Fruit fly (Drosophila melanogaster) whole organism, embryonic: ENCODE measurements around the gene Liprin-beta.

Experiments
- Bgb ChIP-seq: fragments of 200-800 bp; sonication (Bioruptor generic); IDR thresholded peaks from 2 replicates; pipeline ENCODE4 v1.3.6; 2022; ENCODE audit warnings: missing biosample characterization, missing genetic modification characterization; ENCODE audit not compliant: partially characterized antibody
- BtbVII ChIP-seq: fragments of 200-800 bp; sonication (Bioruptor generic); optimal IDR thresholded peaks from 3 replicates; lab custom pipeline; 2017; ENCODE audit warnings: missing biosample characterization, mild to moderate bottlenecking, missing genetic modification characterization
- CG10147 ChIP-seq: fragments of 200-800 bp; sonication (Bioruptor generic); optimal IDR thresholded peaks from 2 replicates; lab custom pipeline; 2019; ENCODE audit warnings: missing biosample characterization, mild to moderate bottlenecking, missing genetic modification characterization, moderate library complexity
- CG10366 ChIP-seq: fragments of 200-800 bp; sonication (Bioruptor generic); IDR thresholded peaks from 2 replicates; pipeline ENCODE4 v1.3.6; 2022; ENCODE audit warnings: missing biosample characterization, missing genetic modification characterization
- CG10543 ChIP-seq: fragments of 200-800 bp; sonication (Bioruptor generic); optimal IDR thresholded peaks from 3 replicates; lab custom pipeline; 2017; ENCODE audit warnings: missing biosample characterization, mild to moderate bottlenecking, missing genetic modification characterization, moderate library complexity
- CG11093 ChIP-seq: fragments of 200-800 bp; sonication (Bioruptor generic); IDR thresholded peaks from 3 replicates; pipeline ENCODE4 v1.3.6; 2022; ENCODE audit warnings: missing biosample characterization, missing genetic modification characterization
- CG11504 ChIP-seq: fragments of 200-800 bp; sonication (Bioruptor generic); optimal IDR thresholded peaks from 3 replicates; lab custom pipeline; 2019; ENCODE audit warnings: missing biosample characterization, mild to moderate bottlenecking, missing genetic modification characterization, moderate library complexity
- CG11695 ChIP-seq: fragments of 200-800 bp; sonication (Bioruptor generic); IDR thresholded peaks from 3 replicates; pipeline ENCODE4 v1.3.6; 2022; ENCODE audit warnings: missing biosample characterization, missing genetic modification characterization
- CG11696 ChIP-seq: fragments of 200-800 bp; sonication (Bioruptor generic); IDR thresholded peaks from 2 replicates; pipeline ENCODE4 v1.3.6; 2022; ENCODE audit warnings: missing biosample characterization, missing genetic modification characterization
- CG14050 ChIP-seq: fragments of 200-800 bp; sonication (Bioruptor generic); IDR thresholded peaks from 3 replicates; pipeline ENCODE4 v1.3.6; 2022; ENCODE audit warnings: missing biosample characterization, missing genetic modification characterization
- CG1529 ChIP-seq: fragments of 200-800 bp; sonication (Bioruptor generic); optimal IDR thresholded peaks from 3 replicates; lab custom pipeline; 2018; ENCODE audit warnings: missing biosample characterization, missing genetic modification characterization
- CG16779 ChIP-seq: fragments of 200-800 bp; sonication (Bioruptor generic); IDR thresholded peaks from 2 replicates; pipeline ENCODE4 v1.3.6; 2022; ENCODE audit warnings: missing biosample characterization, missing genetic modification characterization
- CG17186 ChIP-seq: fragments of 200-800 bp; sonication (Bioruptor generic); optimal IDR thresholded peaks from 3 replicates; lab custom pipeline; 2017; ENCODE audit warnings: missing biosample characterization, missing genetic modification reagents, missing genetic modification characterization
- CG18262 ChIP-seq: fragments of 200-800 bp; optimal IDR thresholded peaks from 3 replicates; lab custom pipeline; 2019; ENCODE audit warnings: missing biosample characterization, mild to moderate bottlenecking, missing genetic modification characterization, moderate library complexity
- CG2116 ChIP-seq: fragments of 200-800 bp; sonication (Bioruptor generic); optimal IDR thresholded peaks from 3 replicates; lab custom pipeline; 2018; ENCODE audit warnings: missing biosample characterization, mild to moderate bottlenecking, missing genetic modification characterization
- CG2202 ChIP-seq: fragments of 200-800 bp; sonication (Bioruptor generic); optimal IDR thresholded peaks from 2 replicates; lab custom pipeline; 2018; ENCODE audit warnings: missing biosample characterization, mild to moderate bottlenecking, missing genetic modification characterization
- CG32532 ChIP-seq: fragments of 200-800 bp; sonication (Bioruptor generic); IDR thresholded peaks from 2 replicates; pipeline ENCODE4 v1.3.6; 2022; ENCODE audit warnings: missing biosample characterization, missing genetic modification characterization
- CG34224 ChIP-seq: fragments of 200-800 bp; sonication (Bioruptor generic); IDR thresholded peaks from 3 replicates; pipeline ENCODE4 v1.3.6; 2022; ENCODE audit warnings: missing biosample characterization, missing genetic modification characterization; ENCODE audit not compliant: partially characterized antibody
- CG4854 ChIP-seq: fragments of 200-800 bp; sonication (Bioruptor generic); optimal IDR thresholded peaks from 2 replicates; lab custom pipeline; 2016; ENCODE audit warnings: missing biosample characterization, missing genetic modification characterization, inconsistent platforms
- CG5245 ChIP-seq: fragments of 200-800 bp; sonication (Bioruptor generic); optimal IDR thresholded peaks from 3 replicates; lab custom pipeline; 2016; ENCODE audit warnings: missing biosample characterization, missing genetic modification characterization
- CG6765 ChIP-seq: fragments of 200-800 bp; sonication (Bioruptor generic); optimal IDR thresholded peaks from 3 replicates; lab custom pipeline; 2017; ENCODE audit warnings: missing biosample characterization, mild to moderate bottlenecking, missing genetic modification characterization
- CG7271 ChIP-seq: fragments of 200-800 bp; sonication (Bioruptor generic); optimal IDR thresholded peaks from 2 replicates; lab custom pipeline; 2018; ENCODE audit warnings: missing biosample characterization, mild to moderate bottlenecking, missing genetic modification characterization, moderate library complexity
- CG7556 ChIP-seq: fragments of 200-800 bp; sonication (Bioruptor generic); optimal IDR thresholded peaks from 2 replicates; lab custom pipeline; 2017; ENCODE audit warnings: missing biosample characterization, mild to moderate bottlenecking, missing genetic modification characterization
- CG8765 ChIP-seq: fragments of 200-800 bp; sonication (Bioruptor generic); IDR thresholded peaks from 2 replicates; pipeline ENCODE4 v1.3.6; 2022; ENCODE audit warnings: missing biosample characterization, missing genetic modification characterization
- CG9215 ChIP-seq: fragments of 200-800 bp; sonication (Bioruptor generic); IDR thresholded peaks from 2 replicates; pipeline ENCODE4 v1.3.6; 2022; ENCODE audit warnings: missing biosample characterization, missing genetic modification characterization
- CG9727 ChIP-seq: fragments of 200-800 bp; sonication (Bioruptor generic); optimal IDR thresholded peaks from 3 replicates; lab custom pipeline; 2017; ENCODE audit warnings: missing biosample characterization, mild to moderate bottlenecking, missing genetic modification characterization
- Chrac-16 ChIP-seq: fragments of 200-800 bp; sonication (Bioruptor generic); optimal IDR thresholded peaks from 3 replicates; lab custom pipeline; 2016; ENCODE audit warnings: missing biosample characterization, missing genetic modification characterization
- HHEX ChIP-seq: fragments of 200-800 bp; sonication (Bioruptor generic); optimal IDR thresholded peaks from 3 replicates; lab custom pipeline; 2017; ENCODE audit warnings: missing biosample characterization, mild to moderate bottlenecking, missing genetic modification characterization, missing genetic modification reagents
- Hey ChIP-seq: fragments of 200-800 bp; sonication (Bioruptor generic); optimal IDR thresholded peaks from 3 replicates; lab custom pipeline; 2018; ENCODE audit warnings: missing biosample characterization, mild to moderate bottlenecking, missing genetic modification characterization
- Lhr ChIP-seq: fragments of 200-800 bp; sonication (Bioruptor generic); optimal IDR thresholded peaks from 3 replicates; lab custom pipeline; 2017; ENCODE audit warnings: mild to moderate bottlenecking, missing biosample characterization, missing genetic modification reagents, missing genetic modification characterization
- Med ChIP-seq: fragments of 200-800 bp; sonication (Bioruptor generic); peaks from one replicate; lab custom pipeline; 2016; ENCODE audit warnings: missing biosample characterization, missing genetic modification characterization, mild to moderate bottlenecking, inconsistent platforms, moderate library complexity
- Nf-YC ChIP-seq: fragments of 200-800 bp; optimal IDR thresholded peaks from 3 replicates; lab custom pipeline; 2019; ENCODE audit warnings: missing biosample characterization, mild to moderate bottlenecking, missing genetic modification characterization, moderate library complexity
- Ptx1 ChIP-seq: fragments of 200-800 bp; sonication (Bioruptor generic); IDR thresholded peaks from 2 replicates; pipeline ENCODE4 v1.3.6; 2022; ENCODE audit warnings: missing biosample characterization, missing genetic modification characterization
- Rfx ChIP-seq: fragments of 200-800 bp; sonication (Bioruptor generic); IDR thresholded peaks from 2 replicates; pipeline ENCODE4 v1.3.6; 2022; ENCODE audit warnings: missing biosample characterization, missing genetic modification characterization
- abd-A ChIP-seq: fragments of 200-800 bp; sonication (Bioruptor generic); optimal IDR thresholded peaks from 3 replicates; lab custom pipeline; 2019; ENCODE audit warnings: missing biosample characterization, mild to moderate bottlenecking, missing genetic modification characterization, moderate library complexity
- bcd ChIP-seq: fragments of 200-800 bp; sonication (Bioruptor generic); optimal IDR thresholded peaks from 2 replicates; lab custom pipeline; 2017; ENCODE audit warnings: missing biosample characterization, mild to moderate bottlenecking, missing genetic modification characterization
- corto ChIP-seq: fragments of 200-800 bp; sonication (Bioruptor generic); optimal IDR thresholded peaks from 2 replicates; lab custom pipeline; 2016; ENCODE audit warnings: missing biosample characterization, mild to moderate bottlenecking, missing genetic modification characterization, moderate library complexity
- crp ChIP-seq, 2 experiments: fragments of 200-800 bp; sonication (Bioruptor generic); optimal IDR thresholded peaks; 2 replicates in 1 of 2; 3 replicates in 1 of 2; lab custom pipeline; 2017; ENCODE audit warnings: missing biosample characterization in 2 of 2, missing genetic modification characterization in 2 of 2, mild to moderate bottlenecking in 1 of 2, moderate library complexity in 1 of 2
- ems ChIP-seq: fragments of 200-800 bp; sonication (Bioruptor generic); optimal IDR thresholded peaks from 3 replicates; lab custom pipeline; 2016; ENCODE audit warnings: missing biosample characterization, missing genetic modification characterization
- exex ChIP-seq: fragments of 200-800 bp; sonication (Bioruptor generic); optimal IDR thresholded peaks from 4 replicates; lab custom pipeline; 2018; ENCODE audit warnings: missing biosample characterization, mild to moderate bottlenecking, missing genetic modification characterization, moderate library complexity
- nau ChIP-seq: fragments of 200-800 bp; sonication (Bioruptor generic); optimal IDR thresholded peaks from 3 replicates; lab custom pipeline; 2017; ENCODE audit warnings: missing biosample characterization, mild to moderate bottlenecking, missing genetic modification characterization, missing genetic modification reagents
- nerfin-2 ChIP-seq: fragments of 200-800 bp; sonication (Bioruptor generic); IDR thresholded peaks from 2 replicates; pipeline ENCODE4 v1.3.6; 2022; ENCODE audit warnings: missing biosample characterization, missing genetic modification characterization; ENCODE audit not compliant: partially characterized antibody
- phol ChIP-seq: fragments of 200-800 bp; sonication (Bioruptor generic); optimal IDR thresholded peaks from 3 replicates; lab custom pipeline; 2018; ENCODE audit warnings: missing biosample characterization, mild to moderate bottlenecking, missing genetic modification characterization, moderate library complexity
- pzg ChIP-seq: fragments of 200-800 bp; sonication (Bioruptor generic); optimal IDR thresholded peaks from 3 replicates; lab custom pipeline; 2018; ENCODE audit warnings: missing biosample characterization, mild to moderate bottlenecking, missing genetic modification characterization, moderate library complexity
- sd ChIP-seq: fragments of 200-800 bp; sonication (Bioruptor generic); optimal IDR thresholded peaks from 3 replicates; lab custom pipeline; 2018; ENCODE audit warnings: missing biosample characterization, mild to moderate bottlenecking, missing genetic modification characterization, moderate library complexity
- slbo ChIP-seq: fragments of 200-800 bp; sonication (Bioruptor generic); IDR thresholded peaks from 2 replicates; pipeline ENCODE4 v1.3.6; 2022; ENCODE audit warnings: missing biosample characterization, missing genetic modification characterization
- stc ChIP-seq: fragments of 200-800 bp; sonication (Bioruptor generic); IDR thresholded peaks from 2 replicates; pipeline ENCODE4 v1.3.6; 2022; ENCODE audit warnings: missing biosample characterization, missing genetic modification characterization
- tup ChIP-seq: fragments of 200-800 bp; sonication (Bioruptor generic); optimal IDR thresholded peaks from 2 replicates; lab custom pipeline; 2016; ENCODE audit warnings: missing biosample characterization, mild to moderate bottlenecking, missing genetic modification characterization, moderate library complexity
- tx ChIP-seq: fragments of 200-800 bp; sonication (Bioruptor generic); optimal IDR thresholded peaks from 2 replicates; lab custom pipeline; 2016; ENCODE audit warnings: missing biosample characterization, missing genetic modification characterization
- zfh1 ChIP-seq: fragments of 200-800 bp; sonication (Bioruptor generic); IDR thresholded peaks from 3 replicates; pipeline ENCODE4 v1.3.6; 2022; ENCODE audit warnings: missing biosample characterization, missing genetic modification characterization

Liprin-beta gene

DNA sequence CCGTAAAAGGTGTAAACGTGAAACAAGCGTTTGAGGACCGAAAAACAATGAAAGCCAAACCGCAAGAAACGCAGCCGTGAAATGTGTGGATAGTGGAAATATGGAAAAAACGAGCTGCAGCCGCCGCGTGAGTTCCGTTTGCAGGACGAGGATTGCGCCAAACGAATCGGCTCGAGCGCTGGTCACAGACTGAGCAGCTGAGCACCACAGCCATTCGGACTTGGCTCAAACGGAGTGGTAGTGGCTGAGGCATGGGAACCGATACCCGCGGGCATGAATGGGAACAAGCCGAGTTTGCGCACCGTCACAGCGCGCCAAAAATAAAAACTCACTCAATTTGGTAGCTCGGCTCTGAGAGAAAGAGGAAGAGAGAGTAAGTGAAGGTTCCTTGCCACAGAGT is 38.4 kb upstream of the Liprin-beta start, which contains the start of gene CG10089 (continued):
- TF ChIP-seq corto (GFP tag; lab: Kevin White, UChicago): no peak
- no peak for TF ChIP-seq CG1529 (GFP tag; lab: Kevin White, UChicago)
- no peak for TF ChIP-seq CG2202 (tag; lab: Kevin White, UChicago)
- peak; percentile 56; the same call in 1 of the 2 replicates for TF ChIP-seq CG16779 (GFP tag; lab: Robert Waterston, UW)
- no peak for TF ChIP-seq tup
- TF ChIP-seq CG9727 (GFP tag; lab: Kevin White, UChicago): no peak
- TF ChIP-seq Hey: no peak

DNA sequence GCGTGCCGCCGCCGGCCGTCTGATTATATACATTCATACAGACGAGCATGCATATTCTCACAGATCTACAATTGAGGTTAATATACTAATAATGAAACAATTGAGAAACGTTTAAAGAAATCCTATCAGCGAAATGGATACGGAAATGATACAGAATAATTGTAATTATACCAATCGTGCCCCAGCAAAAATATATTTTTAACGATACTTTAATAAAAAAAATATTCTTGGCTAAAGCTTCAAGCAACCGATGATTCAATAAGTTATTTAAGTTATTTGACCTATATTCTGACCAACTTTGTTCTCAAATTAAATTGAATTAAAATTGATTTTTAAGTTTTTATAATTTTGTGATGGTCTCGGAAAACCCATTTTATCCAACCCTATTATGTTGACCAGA is 37.0 kb upstream of the Liprin-beta start:
- TF ChIP-seq CG11696 (peak; percentile 69), CG11504 (tag; lab: Kevin White, UChicago) (peak; percentile 60), sd (tag; lab: Kevin White, UChicago) (no peak), CG4854 (GFP tag; lab: Kevin White, UChicago) (no peak), CG14050 (GFP tag; lab: Robert Waterston, UW) (no peak), CG10366 (GFP tag; lab: Robert Waterston, UW) (no peak), nerfin-2 (GFP tag; lab: Robert Waterston, UW) (no peak), BtbVII (GFP tag; lab: Kevin White, UChicago) (no peak), CG10543 (GFP tag; lab: Kevin White, UChicago) (no peak), CG17186 (GFP tag; lab: Kevin White, UChicago) (no peak), crp (GFP tag; optimal IDR thresholded peaks at IDR 0.05; lab: Kevin White, UChicago) (no peak), Nf-YC (tag; lab: Kevin White, UChicago) (no peak), CG34224 (GFP tag; lab: Robert Waterston, UW) (no peak), zfh1 (GFP tag; lab: Robert Waterston, UW) (no peak), Bgb (GFP tag; lab: Robert Waterston, UW) (no peak), Ptx1 (GFP tag; lab: Robert Waterston, UW) (peak; percentile 34; the same call in 1 of the 2 replicates), Med (GFP tag; lab: Kevin White, UChicago) (no peak), HHEX (GFP tag; lab: Kevin White, UChicago) (no peak), tx (GFP tag; lab: Kevin White, UChicago) (no peak), CG10147 (GFP tag; lab: Kevin White, UChicago) (peak; percentile 11), nau (GFP tag; lab: Kevin White, UChicago) (no peak), stc (GFP tag; lab: Robert Waterston, UW) (no peak), abd-A (tag; lab: Kevin White, UChicago) (no peak), CG32532 (GFP tag; lab: Robert Waterston, UW) (no peak; the same call in 1 of the 2 replicates), slbo (GFP tag; lab: Robert Waterston, UW) (peak; percentile 15; the same call in 1 of the 2 replicates), Chrac-16 (GFP tag; lab: Kevin White, UChicago) (no peak), CG11093 (no peak), Lhr (GFP tag; lab: Kevin White, UChicago) (no peak), CG11695 (0 out of 3 replicates have a peak, but pooled peaks have one; percentile 9), CG5245 (GFP tag; lab: Kevin White, UChicago) (no peak), CG7556 (GFP tag; lab: Kevin White, UChicago) (no peak), CG18262 (tag; lab: Kevin White, UChicago) (no peak), pzg (no peak), CG2116 (GFP tag; lab: Kevin White, UChicago) (no peak), CG7271 (tag; lab: Kevin White, UChicago) (no peak), CG6765 (GFP tag; lab: Kevin White, UChicago) (no peak), ems (no peak), Rfx (GFP tag; lab: Robert Waterston, UW) (no peak), phol (tag; lab: Kevin White, UChicago) (no peak), exex (no peak), CG9215 (GFP tag; lab: Robert Waterston, UW) (no peak), bcd (GFP tag; lab: Kevin White, UChicago) (no peak), CG8765 (GFP tag; lab: Robert Waterston, UW) (no peak)
